Worm (Caenorhabditis elegans) whole organism, L1 larva: ENCODE data around the gene F01D5.3.

Experiments
- C04F5.9 ChIP-seq: sonication (generic microtip); optimal IDR thresholded peaks from 2 replicates; lab custom pipeline; 2016; ENCODE audit warnings: missing genetic modification characterization, missing compliant biosample characterization
- C16A3.4 ChIP-seq: fragments of 150-350 bp; optimal IDR thresholded peaks from 2 replicates; lab custom pipeline; 2014; ENCODE audit warnings: missing biosample characterization, missing genetic modification characterization
- F16B12.6 ChIP-seq: fragments of 150-350 bp; optimal IDR thresholded peaks from 2 replicates; lab custom pipeline; 2014; ENCODE audit warnings: missing biosample characterization, missing genetic modification characterization
- Y116A8C.19 ChIP-seq: sonication (generic microtip); optimal IDR thresholded peaks from 2 replicates; lab custom pipeline; 2016; ENCODE audit warnings: missing compliant biosample characterization, missing genetic modification characterization, borderline replicate concordance
- blmp-1 ChIP-seq: fragments of 150-350 bp; optimal IDR thresholded peaks from 2 replicates; lab custom pipeline; 2014; ENCODE audit warnings: missing biosample characterization, missing genetic modification characterization
- ceh-63 ChIP-seq: fragments of 200-800 bp; sonication (Bioruptor generic); optimal IDR thresholded peaks from 2 replicates; lab custom pipeline; 2018; ENCODE audit warnings: mild to moderate bottlenecking, missing genetic modification characterization, missing compliant biosample characterization
- ceh-8 ChIP-seq: fragments of 200-800 bp; sonication (Bioruptor generic); optimal IDR thresholded peaks from 2 replicates; lab custom pipeline; 2018; ENCODE audit warnings: mild to moderate bottlenecking, missing genetic modification characterization, moderate library complexity, missing compliant biosample characterization
- ceh-82 ChIP-seq, 3 experiments: fragments of 150-350 bp in 1 of 3; sonication (generic microtip) in 2 of 3; optimal IDR thresholded peaks; 2 replicates each; lab custom pipeline; 2014 to 2017; ENCODE audit warnings: missing biosample characterization in 3 of 3, missing genetic modification characterization in 3 of 3
- ceh-88 ChIP-seq: fragments of 200-800 bp; sonication (Bioruptor generic); IDR thresholded peaks from 2 replicates; pipeline ENCODE4 v1.3.6; 2022; ENCODE audit warnings: missing genetic modification characterization, missing compliant biosample characterization
- dpl-1 ChIP-seq, 3 experiments: fragments of 150-350 bp in 2 of 3; sonication (generic microtip) in 1 of 3; optimal IDR thresholded peaks; 2 replicates each; lab custom pipeline; 2014 to 2017; ENCODE audit warnings: missing biosample characterization in 3 of 3, missing genetic modification characterization in 3 of 3, missing genetic modification reagents in 3 of 3
- efl-1 ChIP-seq, 4 experiments: fragments of 150-350 bp; optimal IDR thresholded peaks in 3 of 4; peaks in 1 of 4; 1 replicate in 1 of 4; 2 replicates in 3 of 4; lab custom pipeline; 2014; ENCODE audit warnings: missing biosample characterization in 2 of 4, missing genetic modification characterization in 2 of 4, missing genetic modification reagents in 2 of 4
- egl-13 ChIP-seq: sonication (generic microtip); optimal IDR thresholded peaks from 2 replicates; lab custom pipeline; 2016; ENCODE audit warnings: missing genotype, missing genetic modification reagents, missing genetic modification characterization, missing compliant biosample characterization
- fkh-10 ChIP-seq: sonication (generic microtip); optimal IDR thresholded peaks from 2 replicates; lab custom pipeline; 2017; ENCODE audit warnings: missing biosample characterization, missing genetic modification reagents, missing genetic modification characterization
- fkh-8 ChIP-seq: sonication (generic microtip); optimal IDR thresholded peaks from 2 replicates; lab custom pipeline; 2016; ENCODE audit warnings: mild to moderate bottlenecking, missing genetic modification characterization, missing compliant biosample characterization
- fos-1 ChIP-seq: fragments of 150-350 bp; optimal IDR thresholded peaks from 2 replicates; lab custom pipeline; 2014; ENCODE audit warnings: missing biosample characterization, missing genetic modification characterization
- hlh-4 ChIP-seq: sonication (generic microtip); optimal IDR thresholded peaks from 2 replicates; lab custom pipeline; 2016; ENCODE audit warnings: mild to moderate bottlenecking, missing genetic modification characterization, missing compliant biosample characterization
- hpl-2 ChIP-seq: fragments of 150-350 bp; optimal IDR thresholded peaks from 2 replicates; lab custom pipeline; 2014; ENCODE audit warnings: missing biosample characterization, missing genetic modification reagents, missing genetic modification characterization
- irx-1 ChIP-seq: sonication (generic microtip); optimal IDR thresholded peaks from 2 replicates; lab custom pipeline; 2016; ENCODE audit warnings: missing genetic modification characterization, missing compliant biosample characterization
- lin-13 ChIP-seq: fragments of 150-350 bp; optimal IDR thresholded peaks from 2 replicates; lab custom pipeline; 2014; ENCODE audit warnings: missing biosample characterization, missing genetic modification reagents, missing genetic modification characterization
- lin-14 ChIP-seq: fragments of 200-800 bp; sonication (Bioruptor generic); optimal IDR thresholded peaks from 2 replicates; lab custom pipeline; 2018; ENCODE audit warnings: mild to moderate bottlenecking, missing genetic modification characterization, moderate library complexity, missing compliant biosample characterization
- lin-15B ChIP-seq: fragments of 150-350 bp; sonication (generic microtip); optimal IDR thresholded peaks from 3 replicates; lab custom pipeline; 2014; ENCODE audit warnings: missing biosample characterization, missing genetic modification characterization
- lin-35 ChIP-seq, 2 experiments: fragments of 150-350 bp; optimal IDR thresholded peaks; 2 replicates each; lab custom pipeline; 2014; ENCODE audit warnings: missing biosample characterization in 2 of 2, missing genetic modification characterization in 2 of 2, missing genetic modification reagents in 2 of 2
- lin-39 ChIP-seq: fragments of 150-350 bp; optimal IDR thresholded peaks from 2 replicates; lab custom pipeline; 2014; ENCODE audit warnings: missing biosample characterization, missing genetic modification reagents, missing genetic modification characterization
- mab-9 ChIP-seq: fragments of 200-800 bp; sonication (Bioruptor generic); IDR thresholded peaks from 2 replicates; pipeline ENCODE4 v1.3.6; 2022; ENCODE audit warnings: missing genetic modification reagents, missing genetic modification characterization, missing compliant biosample characterization
- mdl-1 ChIP-seq, 2 experiments: fragments of 150-350 bp; optimal IDR thresholded peaks; 2 replicates each; lab custom pipeline; 2014 to 2017; ENCODE audit warnings: missing biosample characterization in 2 of 2, missing genetic modification characterization in 2 of 2, inconsistent platforms in 1 of 2
- mep-1 ChIP-seq: fragments of 150-350 bp; optimal IDR thresholded peaks from 2 replicates; lab custom pipeline; 2014; ENCODE audit warnings: missing biosample characterization, missing genetic modification characterization
- nhr-19 ChIP-seq: fragments of 200-800 bp; sonication (Bioruptor generic); conservative IDR thresholded peaks from 2 replicates; pipeline ENCODE4 v1.3.6; 2022; ENCODE audit warnings: missing genetic modification characterization, missing compliant biosample characterization
- nhr-20 ChIP-seq: sonication (generic microtip); optimal IDR thresholded peaks from 2 replicates; lab custom pipeline; 2016; ENCODE audit warnings: mild to moderate bottlenecking, missing genetic modification characterization, missing compliant biosample characterization
- nhr-47 ChIP-seq: sonication (generic microtip); optimal IDR thresholded peaks from 2 replicates; lab custom pipeline; 2016; ENCODE audit warnings: mild to moderate bottlenecking, missing genetic modification characterization, moderate library complexity, missing compliant biosample characterization
- nhr-71 ChIP-seq: sonication (generic microtip); optimal IDR thresholded peaks from 2 replicates; lab custom pipeline; 2016; ENCODE audit warnings: mild to moderate bottlenecking, missing genetic modification characterization, moderate library complexity, missing compliant biosample characterization
- nhr-77 ChIP-seq: fragments of 150-350 bp; optimal IDR thresholded peaks from 2 replicates; lab custom pipeline; 2014; ENCODE audit warnings: missing biosample characterization, missing genetic modification characterization
- nhr-84 ChIP-seq: sonication (generic microtip); optimal IDR thresholded peaks from 2 replicates; lab custom pipeline; 2017; ENCODE audit warnings: missing biosample characterization, missing genetic modification characterization
- nhr-85 ChIP-seq: sonication (generic microtip); peaks from one replicate; lab custom pipeline; 2016; ENCODE audit warnings: missing genetic modification characterization, inconsistent platforms, missing compliant biosample characterization
- pax-3 ChIP-seq: fragments of 200-800 bp; sonication (Bioruptor generic); optimal IDR thresholded peaks from 2 replicates; lab custom pipeline; 2018; ENCODE audit warnings: mild to moderate bottlenecking, missing genetic modification characterization, moderate library complexity, missing compliant biosample characterization
- rnt-1 ChIP-seq: sonication (generic microtip); optimal IDR thresholded peaks from 2 replicates; lab custom pipeline; 2016; ENCODE audit warnings: mild to moderate bottlenecking, missing genetic modification characterization, moderate library complexity, missing compliant biosample characterization
- snpc-4 ChIP-seq: fragments of 150-350 bp; optimal IDR thresholded peaks from 2 replicates; lab custom pipeline; 2014; ENCODE audit warnings: missing biosample characterization, missing genetic modification characterization
- snu-23 ChIP-seq: sonication (generic microtip); optimal IDR thresholded peaks from 2 replicates; lab custom pipeline; 2016; ENCODE audit warnings: missing genetic modification characterization, missing compliant biosample characterization
- swsn-7 ChIP-seq: sonication (generic microtip); optimal IDR thresholded peaks from 2 replicates; lab custom pipeline; 2016; ENCODE audit warnings: missing genetic modification characterization, missing compliant biosample characterization
- tbx-2 ChIP-seq: sonication (generic microtip); optimal IDR thresholded peaks from 2 replicates; lab custom pipeline; 2016; ENCODE audit warnings: missing genetic modification characterization, missing compliant biosample characterization
- unc-130 ChIP-seq: fragments of 150-350 bp; optimal IDR thresholded peaks from 2 replicates; lab custom pipeline; 2017; ENCODE audit warnings: missing biosample characterization, missing genetic modification characterization, inconsistent platforms
- unc-62 ChIP-seq: fragments of 150-350 bp; optimal IDR thresholded peaks from 2 replicates; lab custom pipeline; 2014; ENCODE audit warnings: missing biosample characterization, missing genetic modification reagents, missing genetic modification characterization
- unc-86 ChIP-seq: sonication (generic microtip); optimal IDR thresholded peaks from 2 replicates; lab custom pipeline; 2016; ENCODE audit warnings: missing genetic modification characterization, missing compliant biosample characterization
- zip-4 ChIP-seq: fragments of 200-800 bp; sonication (Bioruptor generic); optimal IDR thresholded peaks from 2 replicates; lab custom pipeline; 2018; ENCODE audit warnings: mild to moderate bottlenecking, missing genetic modification characterization, moderate library complexity, missing compliant biosample characterization

Gene F01D5.3

DNA sequence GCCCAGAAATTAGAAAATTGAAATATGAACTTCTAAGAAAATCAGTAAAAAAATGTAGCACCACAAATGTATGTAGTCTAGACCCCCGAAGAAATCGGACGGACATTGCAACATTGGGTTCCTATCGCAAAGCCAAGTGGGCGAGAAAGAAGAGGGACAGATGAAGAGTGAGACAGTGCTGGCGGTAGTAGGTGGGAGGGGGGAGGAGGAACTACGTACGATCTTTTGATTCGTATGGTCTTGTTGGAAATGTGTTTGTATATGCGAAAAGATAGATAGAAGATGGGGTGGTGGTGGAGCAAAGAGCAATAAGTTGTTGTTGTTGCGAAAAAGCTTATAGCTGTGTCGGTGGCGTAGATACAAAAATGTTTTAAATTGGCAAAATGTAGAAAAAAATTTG is 38.4 kb upstream of the F01D5.3 start (continued):
- TF ChIP-seq unc-62 (no peak), nhr-77 (tag; lab: Kevin White, UChicago) (peak; percentile 53), ceh-88 (GFP tag; lab: Robert Waterston, UW) (no peak), nhr-84 (no peak), lin-35 (GFP tag; optimal IDR thresholded peaks at IDR 0.05; lab: Kevin White, UChicago) (peak in 1 of 2 experiments; percentile 8), dpl-1 (GFP tag; optimal IDR thresholded peaks at IDR 0.05; lab: Kevin White, UChicago) (no peak), swsn-7 (tag; lab: Kevin White, UChicago) (no peak), snpc-4 (no peak), C04F5.9 (tag; lab: Kevin White, UChicago) (no peak)

DNA sequence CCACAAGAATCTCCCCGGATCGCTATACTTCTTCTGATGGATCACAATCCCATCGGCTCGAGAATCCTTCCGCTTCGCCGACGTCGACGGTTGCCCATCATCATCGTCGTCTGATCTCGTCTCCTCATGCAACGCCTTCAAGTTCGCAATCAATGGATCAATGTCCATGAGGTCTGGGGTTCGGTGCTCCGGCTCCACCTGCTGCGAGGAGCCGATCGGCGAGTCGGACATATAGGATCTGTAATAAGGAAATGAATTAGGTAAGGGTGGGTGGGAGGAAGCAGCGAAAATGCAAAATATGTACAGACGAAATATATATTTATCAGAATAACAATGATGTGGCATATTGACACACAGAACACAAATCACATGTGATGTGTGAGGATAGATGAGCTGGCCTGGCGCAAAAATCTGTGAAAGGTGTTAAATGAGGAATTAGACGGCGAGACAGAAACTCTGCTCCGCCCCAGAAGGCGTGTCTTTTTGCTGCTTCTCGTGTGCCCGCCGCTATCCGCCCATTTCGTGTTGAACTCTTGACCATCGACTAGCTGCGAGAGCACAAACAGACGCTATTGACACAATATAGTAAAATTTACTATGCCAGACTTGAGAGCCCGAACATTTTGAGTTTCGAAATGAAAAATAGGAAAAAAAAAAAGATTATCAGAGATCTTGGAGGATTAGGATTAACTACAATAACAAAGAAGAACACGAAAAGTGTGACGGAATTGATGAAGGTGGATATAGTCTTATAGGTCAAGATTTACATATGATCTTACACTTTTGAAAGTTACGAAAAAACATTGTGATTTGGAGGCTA is 37.8 kb upstream of the F01D5.3 start:
- TF ChIP-seq nhr-47 (peak; percentile 27), lin-14 (GFP tag; lab: Kevin White, UChicago) (peak; percentile 60), unc-62 (no peak), nhr-77 (tag; lab: Kevin White, UChicago) (peak; percentile 30), egl-13 (no peak), nhr-20 (tag; lab: Kevin White, UChicago) (peak; percentile 31), nhr-71 (peak; percentile 55), fkh-10 (GFP tag; lab: Kevin White, UChicago) (no peak), mdl-1 (tag; optimal IDR thresholded peaks at IDR 0.05; lab: Kevin White, UChicago) (peak in 1 of 2 experiments; percentile 33), efl-1 (optimal IDR thresholded peaks at IDR 0.05; lab: Kevin White, UChicago) (peak in 1 of 2 experiments; percentile 6), efl-1 (GFP tag; optimal IDR thresholded peaks at IDR 0.05 in 1 of 2; lab: Kevin White, UChicago) (peak in 1 of 2 experiments; percentile 65), lin-35 (GFP tag; optimal IDR thresholded peaks at IDR 0.05; lab: Kevin White, UChicago) (peak in 1 of 2 experiments; percentile 22), ceh-82 (tag; optimal IDR thresholded peaks at IDR 0.05; lab: Kevin White, UChicago) (peak in 2 of 3 experiments; percentile 1 to 22), nhr-19 (0 out of 2 replicates have a peak, but pooled peaks have one; percentile 14), nhr-85 (tag; lab: Kevin White, UChicago) (peak; percentile 33), fos-1 (no peak), lin-13 (no peak), mab-9 (GFP tag; lab: Robert Waterston, UW) (no peak), ceh-63 (GFP tag; lab: Kevin White, UChicago) (peak; percentile 35), ceh-8 (GFP tag; lab: Kevin White, UChicago) (no peak), fkh-8 (tag; lab: Kevin White, UChicago) (peak; percentile 55)

DNA sequence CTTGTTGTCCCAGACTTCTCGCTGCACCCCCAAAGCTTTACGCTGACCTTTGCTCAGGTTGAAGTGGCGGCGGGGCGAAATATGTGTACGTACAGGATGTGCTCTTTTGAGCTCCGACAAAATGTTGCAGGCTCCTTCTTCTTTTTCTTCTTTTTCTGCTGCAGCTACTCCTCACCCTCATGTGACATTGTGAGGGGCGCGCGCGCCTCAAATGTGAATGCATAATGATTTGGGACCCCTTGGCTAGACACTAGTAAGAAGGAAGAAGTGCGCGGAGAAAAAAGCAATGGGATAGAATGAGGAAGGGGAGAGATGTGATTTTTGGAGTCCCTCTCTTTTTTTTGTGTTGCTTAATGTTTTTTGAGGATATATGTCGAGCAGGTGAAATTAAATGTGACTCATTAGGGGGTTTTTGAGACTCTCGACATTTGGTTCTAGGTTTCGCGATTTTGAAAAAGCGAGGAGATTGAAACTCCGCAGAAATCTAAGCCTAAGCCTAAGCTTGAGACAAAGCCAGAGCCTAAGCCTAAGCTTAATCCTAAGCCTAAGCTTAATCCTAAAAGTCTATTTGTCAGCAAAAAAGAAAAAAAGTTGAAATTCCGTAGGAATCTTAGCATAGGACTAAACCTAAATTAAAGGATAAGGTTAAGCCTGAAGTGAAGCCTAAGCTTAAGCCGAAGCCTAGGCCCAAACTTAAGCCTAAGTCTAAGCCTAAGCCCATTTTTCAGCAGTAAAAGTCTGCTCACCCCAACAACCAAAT is 37.0 kb upstream of the F01D5.3 start:
- TF ChIP-seq rnt-1 = peak; percentile 7
- TF ChIP-seq nhr-85 (tag; lab: Kevin White, UChicago) = no peak
- TF ChIP-seq zip-4 (GFP tag; lab: Kevin White, UChicago) = peak; percentile 20
- TF ChIP-seq blmp-1 (tag; lab: Kevin White, UChicago) = no peak
- TF ChIP-seq F16B12.6 (tag; lab: Kevin White, UChicago) = no peak
- TF ChIP-seq tbx-2 (tag; lab: Kevin White, UChicago) = peak; percentile 70
- no peak for TF ChIP-seq C16A3.4 (tag; lab: Kevin White, UChicago)
- no peak for TF ChIP-seq hlh-4
- peak; percentile 62 for TF ChIP-seq nhr-77 (tag; lab: Kevin White, UChicago)
- TF ChIP-seq nhr-19 = 0 out of 2 replicates have a peak, but pooled peaks have one; percentile 8
- TF ChIP-seq ceh-82 (tag; optimal IDR thresholded peaks at IDR 0.05; lab: Kevin White, UChicago) = peak in 1 of 3 experiments; percentile 51
- no peak for TF ChIP-seq efl-1 (optimal IDR thresholded peaks at IDR 0.05; lab: Kevin White, UChicago)
- TF ChIP-seq efl-1 (GFP tag; optimal IDR thresholded peaks at IDR 0.05 in 1 of 2; lab: Kevin White, UChicago) = peak in 1 of 2 experiments; percentile 6
- no peak for TF ChIP-seq Y116A8C.19
- peak; percentile 23 for TF ChIP-seq mep-1
- peak; percentile 34 for TF ChIP-seq snu-23
- peak; percentile 83 for TF ChIP-seq unc-86 (tag; lab: Kevin White, UChicago)
- TF ChIP-seq lin-39 (tag; lab: Kevin White, UChicago) = no peak
- TF ChIP-seq swsn-7 (tag; lab: Kevin White, UChicago) = peak; percentile 40
- TF ChIP-seq lin-15B = no peak
- peak; percentile 87 for TF ChIP-seq fkh-10 (GFP tag; lab: Kevin White, UChicago)
- TF ChIP-seq unc-130 (tag; lab: Kevin White, UChicago) = no peak
- TF ChIP-seq lin-14 (GFP tag; lab: Kevin White, UChicago) = peak; percentile 92
- no peak for TF ChIP-seq hpl-2 (GFP tag; lab: Kevin White, UChicago)
- TF ChIP-seq nhr-71 = peak; percentile 67
- TF ChIP-seq nhr-47 = peak; percentile 62
- TF ChIP-seq irx-1 (tag; lab: Kevin White, UChicago) = peak; percentile 27
- no peak for TF ChIP-seq pax-3 (tag; lab: Kevin White, UChicago)
